Worm (Caenorhabditis elegans) whole organism, L4 larva: ENCODE data around the gene B0212.3.

Experiments used
- ama-1 ChIP-seq: fragments of 150-350 bp; optimal IDR thresholded peaks from 2 replicates; lab custom pipeline; 2014; ENCODE audit warnings: inconsistent platforms, mixed read lengths
- fkh-10 ChIP-seq: fragments of 150-350 bp; optimal IDR thresholded peaks from 2 replicates; lab custom pipeline; 2014; ENCODE audit warnings: missing biosample characterization, missing genetic modification reagents, missing genetic modification characterization
- fos-1 ChIP-seq: fragments of 150-350 bp; optimal IDR thresholded peaks from 2 replicates; lab custom pipeline; 2014; ENCODE audit warnings: missing biosample characterization, missing genetic modification characterization
- lin-39 ChIP-seq: fragments of 150-350 bp; optimal IDR thresholded peaks from 2 replicates; lab custom pipeline; 2014; ENCODE audit warnings: missing biosample characterization, missing genetic modification reagents, missing genetic modification characterization
- nhr-11 ChIP-seq: fragments of 150-350 bp; optimal IDR thresholded peaks from 2 replicates; lab custom pipeline; 2014; ENCODE audit warnings: missing biosample characterization, missing genetic modification characterization
- nhr-76 ChIP-seq: fragments of 150-350 bp; optimal IDR thresholded peaks from 2 replicates; lab custom pipeline; 2014; ENCODE audit warnings: missing biosample characterization, missing genetic modification characterization
- ztf-11 ChIP-seq: fragments of 150-350 bp; optimal IDR thresholded peaks from 2 replicates; lab custom pipeline; 2014; ENCODE audit warnings: missing biosample characterization, missing genetic modification characterization

- TF ChIP-seq fkh-10 (GFP tag; lab: Kevin White, UChicago) (no peak), lin-39 (no peak), fos-1 (tag; lab: Kevin White, UChicago) (no peak), nhr-11 (no peak), ztf-11 (no peak), ama-1 (no peak), nhr-76 (tag; lab: Kevin White, UChicago) (no peak)
Measured at ce11 chrIV:3539253-3539652, 719 bp upstream of the B0212.3 start.
